Worm (Caenorhabditis elegans) whole organism, young adult: Measurements from ENCODE around the gene sax-2.

ENCODE experiments used
- B0019.2 ChIP-seq: fragments of 200-800 bp; sonication (Bioruptor generic); conservative IDR thresholded peaks from 2 replicates; pipeline ENCODE4 v1.3.6; 2022; ENCODE audit warnings: missing genetic modification reagents, missing genetic modification characterization, missing compliant biosample characterization
- B0035.1 ChIP-seq: sonication (generic microtip); optimal IDR thresholded peaks from 2 replicates; lab custom pipeline; 2016; ENCODE audit warnings: missing genetic modification characterization, mild to moderate bottlenecking, missing compliant biosample characterization, missing genotype, missing genetic modification reagents
- C17E4.6 ChIP-seq: fragments of 200-800 bp; sonication (Bioruptor generic); IDR thresholded peaks from 2 replicates; pipeline ENCODE4 v1.3.6; 2022; ENCODE audit warnings: missing genetic modification reagents, missing genetic modification characterization, missing compliant biosample characterization
- F37B4.10 ChIP-seq: fragments of 200-800 bp; sonication (Bioruptor generic); IDR thresholded peaks from 2 replicates; pipeline ENCODE4 v1.3.6; 2022; ENCODE audit warnings: missing genetic modification characterization, missing compliant biosample characterization
- F39B2.1 ChIP-seq: fragments of 200-800 bp; sonication (Bioruptor generic); IDR thresholded peaks from 2 replicates; pipeline ENCODE4 v1.3.6; 2022; ENCODE audit warnings: missing genetic modification reagents, missing genetic modification characterization, missing compliant biosample characterization
- F49E8.2 ChIP-seq: sonication (generic microtip); optimal IDR thresholded peaks from 3 replicates; lab custom pipeline; 2017; ENCODE audit warnings: missing genetic modification characterization, mild to moderate bottlenecking, missing compliant biosample characterization, antibody characterized with exemption, moderate library complexity; ENCODE audit not compliant: insufficient read depth
- K11D2.4 ChIP-seq: fragments of 200-800 bp; sonication (Bioruptor generic); IDR thresholded peaks from 2 replicates; pipeline ENCODE4 v1.3.6; 2022; ENCODE audit warnings: missing genetic modification reagents, missing genetic modification characterization, missing compliant biosample characterization
- Y53G8AR.9 ChIP-seq: fragments of 200-800 bp; sonication (Bioruptor generic); conservative IDR thresholded peaks from 2 replicates; pipeline ENCODE4 v1.3.6; 2022; ENCODE audit warnings: missing genetic modification reagents, missing genetic modification characterization, missing compliant biosample characterization
- Y56A3A.18 ChIP-seq: fragments of 200-800 bp; sonication (Bioruptor generic); IDR thresholded peaks from 2 replicates; pipeline ENCODE4 v1.3.6; 2022; ENCODE audit warnings: missing genetic modification reagents, missing genetic modification characterization, missing compliant biosample characterization
- aptf-3 ChIP-seq: fragments of 200-800 bp; sonication (Bioruptor generic); IDR thresholded peaks from 2 replicates; pipeline ENCODE4 v1.3.6; 2022; ENCODE audit warnings: missing genetic modification characterization, missing compliant biosample characterization
- attf-5 ChIP-seq: fragments of 200-800 bp; sonication (Bioruptor generic); optimal IDR thresholded peaks from 2 replicates; lab custom pipeline; 2018; ENCODE audit warnings: mild to moderate bottlenecking, missing genetic modification characterization, missing compliant biosample characterization
- ceh-100 ChIP-seq: fragments of 200-800 bp; sonication (Bioruptor generic); IDR thresholded peaks from 2 replicates; pipeline ENCODE4 v1.3.6; 2022; ENCODE audit warnings: missing genetic modification reagents, missing genetic modification characterization, missing compliant biosample characterization
- chd-7 ChIP-seq: sonication (generic microtip); optimal IDR thresholded peaks from 2 replicates; lab custom pipeline; 2016; ENCODE audit warnings: mild to moderate bottlenecking, missing genetic modification characterization, moderate library complexity, missing compliant biosample characterization
- ets-4 ChIP-seq: fragments of 200-800 bp; sonication (Bioruptor generic); optimal IDR thresholded peaks from 2 replicates; lab custom pipeline; 2018; ENCODE audit warnings: mild to moderate bottlenecking, missing genetic modification characterization, missing compliant biosample characterization
- hlh-26 ChIP-seq: fragments of 200-800 bp; sonication (Bioruptor generic); conservative IDR thresholded peaks from 2 replicates; pipeline ENCODE4 v1.3.6; 2022; ENCODE audit warnings: missing genetic modification reagents, missing genetic modification characterization, missing compliant biosample characterization
- lag-1 ChIP-seq: fragments of 200-800 bp; sonication (Bioruptor generic); IDR thresholded peaks from 2 replicates; pipeline ENCODE4 v1.3.6; 2022; ENCODE audit warnings: missing genetic modification reagents, missing genetic modification characterization, missing compliant biosample characterization
- lin-26 ChIP-seq: fragments of 200-800 bp; sonication (Bioruptor generic); IDR thresholded peaks from 2 replicates; pipeline ENCODE4 v1.3.6; 2022; ENCODE audit warnings: missing genetic modification reagents, missing genetic modification characterization, missing compliant biosample characterization
- lin-35 ChIP-seq, 3 experiments: fragments of 150-350 bp in 2 of 3; sonication (generic microtip) in 1 of 3; optimal IDR thresholded peaks; 2 replicates each; lab custom pipeline; 2014 to 2018; ENCODE audit warnings: missing biosample characterization in 3 of 3, missing genetic modification characterization in 3 of 3, missing genetic modification reagents in 3 of 3
- lin-40 ChIP-seq: sonication (generic microtip); optimal IDR thresholded peaks from 2 replicates; lab custom pipeline; 2016; ENCODE audit warnings: missing genetic modification characterization, mild to moderate bottlenecking, missing compliant biosample characterization, missing genotype, missing genetic modification reagents
- madf-8 ChIP-seq: fragments of 200-800 bp; sonication (Bioruptor generic); conservative IDR thresholded peaks from 2 replicates; pipeline ENCODE4 v1.3.6; 2022; ENCODE audit warnings: missing genetic modification reagents, missing genetic modification characterization, missing compliant biosample characterization
- mcd-1 ChIP-seq: fragments of 200-800 bp; sonication (Bioruptor generic); IDR thresholded peaks from 2 replicates; pipeline ENCODE4 v1.3.6; 2022; ENCODE audit warnings: missing genetic modification reagents, missing genetic modification characterization, missing compliant biosample characterization
- nhr-179 ChIP-seq: sonication (generic microtip); optimal IDR thresholded peaks from 2 replicates; lab custom pipeline; 2016; ENCODE audit warnings: mild to moderate bottlenecking, missing genetic modification characterization, missing compliant biosample characterization
- nhr-80 ChIP-seq: sonication (generic microtip); optimal IDR thresholded peaks from 2 replicates; lab custom pipeline; 2016; ENCODE audit warnings: missing genetic modification characterization, missing compliant biosample characterization
- rec-8 ChIP-seq, 2 experiments: sonication (generic microtip); optimal IDR thresholded peaks; 2 replicates each; lab custom pipeline; 2016; ENCODE audit warnings: mild to moderate bottlenecking in 2 of 2, missing genetic modification characterization in 2 of 2, missing genetic modification reagents in 2 of 2, missing genotype in 2 of 2, missing biosample characterization in 1 of 2, missing compliant biosample characterization in 1 of 2, moderate library complexity in 1 of 2
- snpc-1.1 ChIP-seq: sonication (generic microtip); optimal IDR thresholded peaks from 2 replicates; lab custom pipeline; 2017; ENCODE audit warnings: missing genetic modification characterization, mild to moderate bottlenecking, missing compliant biosample characterization, antibody characterized with exemption, moderate library complexity, missing genotype, missing genetic modification reagents; ENCODE audit not compliant: insufficient read depth
- somi-1 ChIP-seq: fragments of 200-800 bp; sonication (Bioruptor generic); optimal IDR thresholded peaks from 2 replicates; lab custom pipeline; 2018; ENCODE audit warnings: mild to moderate bottlenecking, missing genetic modification characterization, missing compliant biosample characterization
- tbx-9 ChIP-seq: sonication (generic microtip); optimal IDR thresholded peaks from 2 replicates; lab custom pipeline; 2016; ENCODE audit warnings: borderline replicate concordance, missing genetic modification characterization, inconsistent platforms, missing compliant biosample characterization
- ztf-18 ChIP-seq: sonication (generic microtip); optimal IDR thresholded peaks from 2 replicates; lab custom pipeline; 2016; ENCODE audit warnings: missing genotype, mild to moderate bottlenecking, missing genetic modification characterization, missing compliant biosample characterization
- ztf-28 ChIP-seq: fragments of 200-800 bp; sonication (Bioruptor generic); IDR thresholded peaks from 2 replicates; pipeline ENCODE4 v1.3.6; 2022; ENCODE audit warnings: missing genetic modification reagents, missing genetic modification characterization, missing compliant biosample characterization
- ztf-3 ChIP-seq: fragments of 200-800 bp; sonication (Bioruptor generic); optimal IDR thresholded peaks from 2 replicates; lab custom pipeline; 2018; ENCODE audit warnings: mild to moderate bottlenecking, missing genetic modification characterization, missing compliant biosample characterization
- ztf-6 ChIP-seq: fragments of 200-800 bp; sonication (Bioruptor generic); IDR thresholded peaks from 2 replicates; pipeline ENCODE4 v1.3.6; 2022; ENCODE audit warnings: missing genetic modification reagents, missing genetic modification characterization, missing compliant biosample characterization

The sax-2 gene

DNA sequence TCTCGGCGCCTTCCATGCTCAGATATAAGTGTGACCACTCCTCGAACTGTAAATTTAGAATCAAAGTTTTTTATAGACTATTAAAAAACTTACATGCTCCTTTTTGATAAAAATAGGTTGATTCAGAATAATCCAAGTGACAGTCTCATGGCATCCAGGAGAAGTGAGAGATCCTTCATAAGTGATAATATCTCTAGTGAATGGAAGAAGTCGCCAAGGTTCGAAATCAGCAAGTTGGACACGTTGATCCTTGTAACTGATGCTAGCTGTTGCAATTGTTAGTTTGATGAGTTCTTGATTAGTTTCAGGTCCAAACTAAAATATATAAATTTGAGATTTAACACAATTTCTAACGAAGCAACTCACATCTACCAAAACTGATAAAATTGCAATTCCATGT, 26.2 kb upstream of the sax-2 start (continued):
- TF ChIP-seq nhr-179 (tag; lab: Kevin White, UChicago), result no peak
- no peak for TF ChIP-seq Y56A3A.18
- TF ChIP-seq ztf-18 (tag; lab: Kevin White, UChicago), result no peak
- no peak for TF ChIP-seq F37B4.10 (GFP tag; lab: Robert Waterston, UW)
- no peak for TF ChIP-seq B0019.2
- no peak for TF ChIP-seq madf-8 (GFP tag; lab: Robert Waterston, UW)
- peak in 1 of 3 experiments; percentile 8 for TF ChIP-seq lin-35 (GFP tag; optimal IDR thresholded peaks at IDR 0.05; lab: Kevin White, UChicago)

DNA sequence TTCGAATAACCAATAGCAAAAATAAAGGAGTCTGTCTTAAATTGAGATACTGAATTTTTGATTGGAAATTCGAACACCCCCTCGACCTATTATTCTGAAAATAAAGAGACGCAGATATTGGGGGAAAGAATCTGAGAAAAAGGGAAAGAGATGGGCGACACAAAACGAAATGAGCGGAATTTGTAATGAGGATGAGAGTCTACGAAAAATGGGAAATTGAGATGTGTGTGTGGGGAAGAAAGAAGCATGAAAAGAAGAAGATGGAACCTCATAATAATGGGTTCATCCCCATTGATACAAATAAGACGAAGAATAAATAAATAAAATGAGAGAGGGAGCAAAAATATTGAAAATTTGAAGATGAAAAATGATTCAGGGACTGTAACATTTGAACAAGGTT, 24.0 kb upstream of the sax-2 start, which contains the start of gene cah-1:
cah-1 (minus strand) TSS at position 101 of the 400 bp plus-strand sequence.
- TF ChIP-seq hlh-26 (GFP tag; lab: Robert Waterston, UW) (no peak), attf-5 (GFP tag; lab: Kevin White, UChicago) (no peak), mcd-1 (GFP tag; lab: Robert Waterston, UW) (no peak), ztf-28 (GFP tag; lab: Robert Waterston, UW) (no peak), F49E8.2 (tag; lab: Kevin White, UChicago) (no peak), somi-1 (GFP tag; lab: Kevin White, UChicago) (no peak)

DNA sequence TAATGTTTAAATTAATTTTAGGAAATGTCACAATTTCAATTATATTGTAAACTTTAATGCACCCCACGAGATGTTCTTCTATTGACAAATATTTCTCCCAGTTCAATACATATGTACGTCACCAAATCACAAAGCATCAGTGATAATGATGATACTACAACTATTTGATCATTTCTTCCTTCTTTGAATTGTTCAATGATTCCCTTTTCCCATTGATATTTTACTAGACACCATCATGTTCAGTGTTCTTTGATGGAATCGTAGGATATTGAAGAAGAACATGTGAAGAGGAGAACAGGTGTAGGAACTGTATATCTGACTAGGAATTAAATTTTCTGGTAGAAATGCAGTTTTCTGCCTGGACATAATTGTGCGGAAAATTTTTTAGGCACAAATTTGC, 20.0 kb upstream of the sax-2 start:
- TF ChIP-seq aptf-3 (GFP tag; lab: Robert Waterston, UW), result no peak
- no peak for TF ChIP-seq F39B2.1 (GFP tag; lab: Robert Waterston, UW)
- no peak for TF ChIP-seq lin-40
- TF ChIP-seq snpc-1.1 (tag; lab: Kevin White, UChicago), result no peak

DNA sequence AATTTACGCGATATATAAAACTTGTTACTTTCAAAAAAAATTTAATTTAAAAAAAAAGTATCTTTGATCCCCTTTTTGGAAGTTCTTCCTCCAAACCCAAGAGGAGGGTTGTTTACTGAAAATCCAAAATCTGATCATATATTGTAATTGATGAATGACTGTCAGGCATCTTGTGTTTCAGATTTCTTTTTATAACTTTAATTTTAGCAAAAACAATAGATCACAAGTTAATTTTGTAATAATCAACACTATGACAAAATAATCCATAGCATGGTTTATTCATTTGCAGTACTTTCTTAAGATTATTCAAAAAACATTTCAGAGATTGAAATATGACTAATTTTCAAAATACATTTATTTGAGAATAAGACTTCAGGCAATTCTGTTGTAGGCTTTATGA, 17.2 kb upstream of the sax-2 start:
- TF ChIP-seq nhr-80 (tag; lab: Kevin White, UChicago) (no peak), lag-1 (GFP tag; lab: Robert Waterston, UW) (no peak), K11D2.4 (GFP tag; lab: Robert Waterston, UW) (no peak), chd-7 (tag; lab: Kevin White, UChicago) (no peak), ceh-100 (GFP tag; lab: Robert Waterston, UW) (no peak), lin-26 (GFP tag; lab: Robert Waterston, UW) (no peak), hlh-26 (GFP tag; lab: Robert Waterston, UW) (no peak), B0035.1 (tag; lab: Kevin White, UChicago) (no peak)

DNA sequence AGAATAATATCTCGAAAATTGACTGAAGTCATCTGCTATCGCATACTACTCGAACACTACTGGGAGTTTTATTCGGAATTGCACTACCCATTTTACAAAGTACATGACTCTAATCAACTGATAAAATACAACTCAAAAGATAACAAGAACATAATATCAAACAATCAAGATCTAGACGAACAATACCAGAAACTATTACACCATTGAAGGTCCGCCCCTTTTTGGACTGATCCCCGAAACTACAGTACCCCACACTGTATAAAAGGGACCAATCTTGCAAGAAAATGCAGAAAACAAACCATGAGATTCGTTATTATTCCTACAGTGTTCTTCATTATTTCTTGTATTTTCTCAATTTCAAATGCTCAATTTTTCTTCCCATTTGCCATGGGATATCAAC, 15.0 kb upstream of the sax-2 start, which contains the start of gene F54D8.10:
F54D8.10 (plus strand) TSS at position 301 of the 400 bp plus-strand sequence.
- TF ChIP-seq ztf-3 (GFP tag; lab: Kevin White, UChicago) (no peak), C17E4.6 (GFP tag; lab: Robert Waterston, UW) (no peak), tbx-9 (no peak), ets-4 (no peak), rec-8 (tag; optimal IDR thresholded peaks at IDR 0.05; lab: Kevin White, UChicago) (no peak), ztf-6 (GFP tag; lab: Robert Waterston, UW) (no peak), Y53G8AR.9 (GFP tag; lab: Robert Waterston, UW) (no peak)
- TF ChIP-seq, all 124 proteins: peak for 0
